Worm (Caenorhabditis elegans) whole organism, young adult: Measurements from ENCODE around the gene rpt-1.

Source experiments
- B0261.1 ChIP-seq: sonication (generic microtip); optimal IDR thresholded peaks from 2 replicates; lab custom pipeline; 2016; ENCODE audit warnings: mild to moderate bottlenecking, missing genetic modification characterization, moderate library complexity, missing compliant biosample characterization
- C06A6.2 ChIP-seq: fragments of 200-800 bp; sonication (Bioruptor generic); conservative IDR thresholded peaks from 2 replicates; pipeline ENCODE4 v1.3.6; 2022; ENCODE audit warnings: missing genetic modification characterization, missing compliant biosample characterization
- F23B12.7 ChIP-seq: sonication (generic microtip); optimal IDR thresholded peaks from 2 replicates; lab custom pipeline; 2017; ENCODE audit warnings: missing genetic modification characterization, mild to moderate bottlenecking, missing compliant biosample characterization, antibody characterized with exemption, moderate library complexity; ENCODE audit not compliant: insufficient read depth
- F37B4.10 ChIP-seq: fragments of 200-800 bp; sonication (Bioruptor generic); IDR thresholded peaks from 2 replicates; pipeline ENCODE4 v1.3.6; 2022; ENCODE audit warnings: missing genetic modification characterization, missing compliant biosample characterization
- F49E8.2 ChIP-seq: sonication (generic microtip); optimal IDR thresholded peaks from 3 replicates; lab custom pipeline; 2017; ENCODE audit warnings: missing genetic modification characterization, mild to moderate bottlenecking, missing compliant biosample characterization, antibody characterized with exemption, moderate library complexity; ENCODE audit not compliant: insufficient read depth
- K11D2.4 ChIP-seq: fragments of 200-800 bp; sonication (Bioruptor generic); IDR thresholded peaks from 2 replicates; pipeline ENCODE4 v1.3.6; 2022; ENCODE audit warnings: missing genetic modification reagents, missing genetic modification characterization, missing compliant biosample characterization
- Y53F4B.3 ChIP-seq: fragments of 200-800 bp; sonication (Bioruptor generic); IDR thresholded peaks from 2 replicates; pipeline ENCODE4 v1.3.6; 2022; ENCODE audit warnings: missing genetic modification reagents, missing genetic modification characterization, missing compliant biosample characterization
- Y67H2A.10 ChIP-seq: fragments of 200-800 bp; sonication (Bioruptor generic); conservative IDR thresholded peaks from 2 replicates; pipeline ENCODE4 v1.3.6; 2022; ENCODE audit warnings: missing genetic modification reagents, missing genetic modification characterization, missing compliant biosample characterization
- Y79H2A.3 ChIP-seq: fragments of 200-800 bp; sonication (Bioruptor generic); conservative IDR thresholded peaks from 2 replicates; pipeline ENCODE4 v1.3.6; 2022; ENCODE audit warnings: missing genetic modification reagents, missing genetic modification characterization, missing compliant biosample characterization
- ZK185.1 ChIP-seq: sonication (generic microtip); optimal IDR thresholded peaks from 2 replicates; lab custom pipeline; 2016; ENCODE audit warnings: mild to moderate bottlenecking, missing genetic modification characterization, missing compliant biosample characterization; ENCODE audit not compliant: poor library complexity, severe bottlenecking
- akir-1 ChIP-seq: fragments of 200-800 bp; sonication (Bioruptor generic); optimal IDR thresholded peaks from 2 replicates; lab custom pipeline; 2018; ENCODE audit warnings: mild to moderate bottlenecking, missing genetic modification characterization, moderate library complexity, missing compliant biosample characterization
- aptf-2 ChIP-seq: fragments of 200-800 bp; sonication (Bioruptor generic); conservative IDR thresholded peaks from 2 replicates; pipeline ENCODE4 v1.3.6; 2022; ENCODE audit warnings: missing genetic modification reagents, missing genetic modification characterization, missing compliant biosample characterization
- athp-1 ChIP-seq: sonication (generic microtip); optimal IDR thresholded peaks from 2 replicates; lab custom pipeline; 2017; ENCODE audit warnings: mild to moderate bottlenecking, missing genetic modification characterization, missing compliant biosample characterization
- attf-3 ChIP-seq: fragments of 200-800 bp; sonication (Bioruptor generic); conservative IDR thresholded peaks from 2 replicates; pipeline ENCODE4 v1.3.6; 2022; ENCODE audit warnings: missing genetic modification reagents, missing genetic modification characterization, missing compliant biosample characterization
- attf-5 ChIP-seq: fragments of 200-800 bp; sonication (Bioruptor generic); optimal IDR thresholded peaks from 2 replicates; lab custom pipeline; 2018; ENCODE audit warnings: mild to moderate bottlenecking, missing genetic modification characterization, missing compliant biosample characterization
- bed-1 ChIP-seq: fragments of 200-800 bp; sonication (Bioruptor generic); IDR thresholded peaks from 2 replicates; pipeline ENCODE4 v1.3.6; 2022; ENCODE audit warnings: missing genetic modification reagents, missing genetic modification characterization, missing compliant biosample characterization
- bed-2 ChIP-seq: fragments of 200-800 bp; sonication (Bioruptor generic); IDR thresholded peaks from 2 replicates; pipeline ENCODE4 v1.3.6; 2022; ENCODE audit warnings: missing genetic modification reagents, missing genetic modification characterization, missing compliant biosample characterization
- ccch-3 ChIP-seq: fragments of 200-800 bp; sonication (Bioruptor generic); optimal IDR thresholded peaks from 2 replicates; lab custom pipeline; 2018; ENCODE audit warnings: mild to moderate bottlenecking, missing genetic modification characterization, missing compliant biosample characterization
- cebp-1 ChIP-seq, 2 experiments: fragments of 200-800 bp in 1 of 2; sonication (Bioruptor generic) in 1 of 2; sonication (generic microtip) in 1 of 2; IDR thresholded peaks in 1 of 2; optimal IDR thresholded peaks in 1 of 2; 2 replicates each; pipeline versions ENCODE4 v1.3.6 to Lab custom; 2017 to 2022; ENCODE audit warnings: missing compliant biosample characterization in 2 of 2, missing genetic modification characterization in 2 of 2, mild to moderate bottlenecking in 1 of 2, missing genetic modification reagents in 1 of 2, moderate library complexity in 1 of 2
- cebp-2 ChIP-seq: fragments of 200-800 bp; sonication (Bioruptor generic); IDR thresholded peaks from 2 replicates; pipeline ENCODE4 v1.3.6; 2022; ENCODE audit warnings: missing genetic modification characterization, missing compliant biosample characterization
- die-1 ChIP-seq: sonication (generic microtip); optimal IDR thresholded peaks from 2 replicates; lab custom pipeline; 2016; ENCODE audit warnings: missing genotype, mild to moderate bottlenecking, missing genetic modification characterization, missing compliant biosample characterization
- dox-1 ChIP-seq: fragments of 200-800 bp; sonication (Bioruptor generic); IDR thresholded peaks from 2 replicates; pipeline ENCODE4 v1.3.6; 2022; ENCODE audit warnings: missing genetic modification reagents, missing genetic modification characterization, missing compliant biosample characterization
- dpff-1 ChIP-seq: sonication (generic microtip); optimal IDR thresholded peaks from 2 replicates; lab custom pipeline; 2017; ENCODE audit warnings: mild to moderate bottlenecking, missing genetic modification characterization, missing compliant biosample characterization
- ekl-4 ChIP-seq: fragments of 200-800 bp; sonication (Bioruptor generic); IDR thresholded peaks from 2 replicates; pipeline ENCODE4 v1.3.6; 2022; ENCODE audit warnings: missing genetic modification reagents, missing genetic modification characterization, missing compliant biosample characterization
- ets-4 ChIP-seq: fragments of 200-800 bp; sonication (Bioruptor generic); optimal IDR thresholded peaks from 2 replicates; lab custom pipeline; 2018; ENCODE audit warnings: mild to moderate bottlenecking, missing genetic modification characterization, missing compliant biosample characterization
- hmg-20 ChIP-seq: fragments of 200-800 bp; sonication (Bioruptor generic); IDR thresholded peaks from 2 replicates; pipeline ENCODE4 v1.3.6; 2022; ENCODE audit warnings: missing genetic modification reagents, missing genetic modification characterization, missing compliant biosample characterization
- hrde-1 ChIP-seq: sonication (generic microtip); optimal IDR thresholded peaks from 2 replicates; lab custom pipeline; 2016; ENCODE audit warnings: missing genetic modification characterization, mild to moderate bottlenecking, missing compliant biosample characterization, moderate library complexity, missing genotype, missing genetic modification reagents, borderline replicate concordance
- hsf-1 ChIP-seq: fragments of 200-800 bp; sonication (Bioruptor generic); IDR thresholded peaks from 2 replicates; pipeline ENCODE4 v1.3.6; 2022; ENCODE audit warnings: missing genetic modification reagents, missing genetic modification characterization, missing compliant biosample characterization
- lin-54 ChIP-seq: fragments of 200-800 bp; sonication (Bioruptor generic); optimal IDR thresholded peaks from 2 replicates; lab custom pipeline; 2018; ENCODE audit warnings: mild to moderate bottlenecking, missing genetic modification characterization, missing compliant biosample characterization
- lsl-1 ChIP-seq: fragments of 200-800 bp; sonication (Bioruptor generic); optimal IDR thresholded peaks from 2 replicates; lab custom pipeline; 2018; ENCODE audit warnings: mild to moderate bottlenecking, missing genetic modification characterization, moderate library complexity, missing compliant biosample characterization
- madf-3 ChIP-seq: fragments of 200-800 bp; sonication (Bioruptor generic); IDR thresholded peaks from 2 replicates; pipeline ENCODE4 v1.3.6; 2022; ENCODE audit warnings: missing genetic modification reagents, missing genetic modification characterization, missing compliant biosample characterization
- madf-6 ChIP-seq: fragments of 200-800 bp; sonication (Bioruptor generic); IDR thresholded peaks from 2 replicates; pipeline ENCODE4 v1.3.6; 2022; ENCODE audit warnings: missing genetic modification reagents, missing genetic modification characterization, missing compliant biosample characterization
- mxl-1 ChIP-seq: sonication (generic microtip); optimal IDR thresholded peaks from 2 replicates; lab custom pipeline; 2016; ENCODE audit warnings: missing genetic modification characterization, missing compliant biosample characterization
- nfyb-1 ChIP-seq: fragments of 200-800 bp; sonication (Bioruptor generic); IDR thresholded peaks from 2 replicates; pipeline ENCODE4 v1.3.6; 2022; ENCODE audit warnings: missing genetic modification reagents, missing genetic modification characterization, missing compliant biosample characterization
- nhr-27 ChIP-seq: fragments of 200-800 bp; sonication (Bioruptor generic); optimal IDR thresholded peaks from 2 replicates; lab custom pipeline; 2018; ENCODE audit warnings: mild to moderate bottlenecking, missing genetic modification characterization, moderate library complexity, missing compliant biosample characterization
- pbrm-1 ChIP-seq: fragments of 200-800 bp; sonication (Bioruptor generic); IDR thresholded peaks from 2 replicates; pipeline ENCODE4 v1.3.6; 2022; ENCODE audit warnings: missing genetic modification reagents, missing genetic modification characterization, missing compliant biosample characterization
- snpc-4 ChIP-seq, 5 experiments: fragments of 150-350 bp in 1 of 5; sonication (generic microtip) in 4 of 5; optimal IDR thresholded peaks; 2 replicates each; lab custom pipeline; 2014 to 2018; ENCODE audit warnings: missing genetic modification characterization in 5 of 5, missing biosample characterization in 3 of 5, antibody characterized with exemption in 2 of 5, mild to moderate bottlenecking in 2 of 5, missing compliant biosample characterization in 2 of 5, missing genotype in 2 of 5, moderate library complexity in 2 of 5, missing genetic modification reagents in 1 of 5
- somi-1 ChIP-seq: fragments of 200-800 bp; sonication (Bioruptor generic); optimal IDR thresholded peaks from 2 replicates; lab custom pipeline; 2018; ENCODE audit warnings: mild to moderate bottlenecking, missing genetic modification characterization, missing compliant biosample characterization
- tbp1 ChIP-seq: fragments of 200-800 bp; sonication (Bioruptor generic); optimal IDR thresholded peaks from 2 replicates; lab custom pipeline; 2018; ENCODE audit warnings: mild to moderate bottlenecking, missing genetic modification characterization, missing compliant biosample characterization
- tbx-9 ChIP-seq: sonication (generic microtip); optimal IDR thresholded peaks from 2 replicates; lab custom pipeline; 2016; ENCODE audit warnings: borderline replicate concordance, missing genetic modification characterization, inconsistent platforms, missing compliant biosample characterization
- tlf-1 ChIP-seq: fragments of 200-800 bp; sonication (Bioruptor generic); optimal IDR thresholded peaks from 2 replicates; lab custom pipeline; 2018; ENCODE audit warnings: mild to moderate bottlenecking, missing genetic modification characterization, missing compliant biosample characterization
- ztf-18 ChIP-seq: sonication (generic microtip); optimal IDR thresholded peaks from 2 replicates; lab custom pipeline; 2016; ENCODE audit warnings: missing genotype, mild to moderate bottlenecking, missing genetic modification characterization, missing compliant biosample characterization
- ztf-22 ChIP-seq: fragments of 200-800 bp; sonication (Bioruptor generic); optimal IDR thresholded peaks from 2 replicates; lab custom pipeline; 2018; ENCODE audit warnings: mild to moderate bottlenecking, missing genetic modification characterization, moderate library complexity, missing compliant biosample characterization
- ztf-26 ChIP-seq: sonication (generic microtip); optimal IDR thresholded peaks from 2 replicates; lab custom pipeline; 2017; ENCODE audit warnings: missing genetic modification characterization, missing compliant biosample characterization
- ztf-3 ChIP-seq: fragments of 200-800 bp; sonication (Bioruptor generic); optimal IDR thresholded peaks from 2 replicates; lab custom pipeline; 2018; ENCODE audit warnings: mild to moderate bottlenecking, missing genetic modification characterization, missing compliant biosample characterization

rpt-1 gene

DNA sequence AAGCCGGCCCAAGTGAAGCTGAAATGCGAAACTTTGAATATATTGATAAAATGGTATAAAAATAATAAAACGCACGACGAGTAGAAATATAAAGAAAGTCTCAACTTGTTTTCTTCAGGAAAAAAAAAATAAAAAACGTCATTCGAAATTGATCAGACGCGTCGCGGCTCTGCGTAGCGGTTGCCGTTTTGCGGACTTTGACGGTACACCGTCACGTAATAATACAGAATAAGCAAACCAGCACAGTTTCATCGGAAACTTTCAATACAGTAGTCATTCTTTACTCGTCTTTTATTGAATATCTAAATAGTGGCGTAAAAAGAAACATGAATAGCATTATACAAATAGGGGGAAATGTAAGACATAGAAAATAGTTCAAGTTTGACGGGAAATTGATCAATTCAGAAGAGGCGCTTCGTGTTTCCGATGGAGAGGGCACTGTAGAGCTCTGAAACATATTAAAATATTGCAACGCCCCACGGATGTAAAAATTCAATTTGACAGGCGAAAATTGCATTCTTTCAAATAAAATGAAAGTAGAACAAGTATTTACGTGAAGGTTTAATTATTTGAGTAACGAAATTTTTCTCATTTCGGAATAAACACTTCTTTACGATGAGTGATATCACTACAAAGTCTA, 11.6 kb upstream of the rpt-1 start, which contains the start of the genes cyl-1 and C52E4.7 (continued):
- TF ChIP-seq dpff-1 (tag; lab: Kevin White, UChicago) (no peak), cebp-2 (GFP tag; lab: Robert Waterston, UW) (no peak), ZK185.1 (tag; lab: Kevin White, UChicago) (no peak), ztf-22 (no peak), tbp1 (GFP tag; lab: Kevin White, UChicago) (peak; percentile 16), ccch-3 (no peak), ztf-18 (no peak), attf-3 (GFP tag; lab: Robert Waterston, UW) (no peak), F37B4.10 (GFP tag; lab: Robert Waterston, UW) (no peak), ztf-3 (GFP tag; lab: Kevin White, UChicago) (no peak), pbrm-1 (GFP tag; lab: Robert Waterston, UW) (no peak), snpc-4 (GFP tag; optimal IDR thresholded peaks at IDR 0.05; lab: Kevin White, UChicago) (no peak), snpc-4 (tag; optimal IDR thresholded peaks at IDR 0.05; lab: Kevin White, UChicago) (peak; percentile 26 to 83 (median 60)), F49E8.2 (tag; lab: Kevin White, UChicago) (peak; percentile 5), F23B12.7 (tag; lab: Kevin White, UChicago) (no peak), bed-2 (GFP tag; lab: Robert Waterston, UW) (no peak), Y79H2A.3 (GFP tag; lab: Robert Waterston, UW) (no peak), die-1 (no peak), aptf-2 (GFP tag; lab: Robert Waterston, UW) (no peak), Y67H2A.10 (no peak), somi-1 (GFP tag; lab: Kevin White, UChicago) (no peak), attf-5 (GFP tag; lab: Kevin White, UChicago) (peak; percentile 62), nhr-27 (tag; lab: Kevin White, UChicago) (no peak), akir-1 (no peak), mxl-1 (tag; lab: Kevin White, UChicago) (no peak), ekl-4 (GFP tag; lab: Robert Waterston, UW) (no peak), K11D2.4 (no peak), B0261.1 (tag; lab: Kevin White, UChicago) (no peak), madf-6 (GFP tag; lab: Robert Waterston, UW) (peak; percentile 42; the same call in 1 of the 2 replicates), lsl-1 (GFP tag; lab: Kevin White, UChicago) (peak; percentile 20), bed-1 (GFP tag; lab: Robert Waterston, UW) (no peak), tbx-9 (no peak), ztf-26 (no peak), lin-54 (peak; percentile 46), dox-1 (GFP tag; lab: Robert Waterston, UW) (peak; percentile 46; the same call in 1 of the 2 replicates)

ce11 chrV:11990511-11991127, 8.4 kb upstream of the rpt-1 start:
- TF ChIP-seq athp-1 (tag; lab: Kevin White, UChicago) (no peak), pbrm-1 (GFP tag; lab: Robert Waterston, UW) (0 out of 2 replicates have a peak, but pooled peaks have one; percentile 36), hrde-1 (tag; lab: Kevin White, UChicago) (peak; percentile 66), madf-3 (GFP tag; lab: Robert Waterston, UW) (peak; percentile 79; the same call in 1 of the 2 replicates), C06A6.2 (GFP tag; lab: Robert Waterston, UW) (no peak), hsf-1 (GFP tag; lab: Robert Waterston, UW) (peak; percentile 37; the same call in 1 of the 2 replicates), tlf-1 (GFP tag; lab: Kevin White, UChicago) (peak; percentile 5), nfyb-1 (GFP tag; lab: Robert Waterston, UW) (no peak), Y79H2A.3 (GFP tag; lab: Robert Waterston, UW) (peak; percentile 51; the same call in 1 of the 2 replicates), Y53F4B.3 (GFP tag; lab: Robert Waterston, UW) (0 out of 2 replicates have a peak, but pooled peaks have one; percentile 6), hmg-20 (GFP tag; lab: Robert Waterston, UW) (0 out of 2 replicates have a peak, but pooled peaks have one; percentile 14), ets-4 (GFP tag; lab: Kevin White, UChicago) (no peak), snpc-4 (GFP tag; optimal IDR thresholded peaks at IDR 0.05; lab: Kevin White, UChicago) (no peak), snpc-4 (tag; optimal IDR thresholded peaks at IDR 0.05; lab: Kevin White, UChicago) (peak in 2 of 4 experiments; percentile 35 to 53), cebp-1 (GFP tag; IDR thresholded peaks at IDR 0.05; lab: Robert Waterston, UW) (no peak), cebp-1 (tag; optimal IDR thresholded peaks at IDR 0.05; lab: Kevin White, UChicago) (peak; percentile 35)
